Fruit fly (Drosophila melanogaster) whole organism, embryonic: ENCODE measurements around the gene CG13002.

ENCODE experiments used
- CTCF ChIP-seq: fragments of 200-800 bp; sonication (Bioruptor generic); optimal IDR thresholded peaks from 2 replicates; lab custom pipeline; 2017; ENCODE audit warnings: missing biosample characterization, mild to moderate bottlenecking, missing genetic modification characterization, moderate library complexity
- sens-2 ChIP-seq: fragments of 200-800 bp; sonication (Bioruptor generic); IDR thresholded peaks from 2 replicates; pipeline ENCODE4 v1.3.6; 2022; ENCODE audit warnings: missing biosample characterization, missing genetic modification characterization

DNA sequence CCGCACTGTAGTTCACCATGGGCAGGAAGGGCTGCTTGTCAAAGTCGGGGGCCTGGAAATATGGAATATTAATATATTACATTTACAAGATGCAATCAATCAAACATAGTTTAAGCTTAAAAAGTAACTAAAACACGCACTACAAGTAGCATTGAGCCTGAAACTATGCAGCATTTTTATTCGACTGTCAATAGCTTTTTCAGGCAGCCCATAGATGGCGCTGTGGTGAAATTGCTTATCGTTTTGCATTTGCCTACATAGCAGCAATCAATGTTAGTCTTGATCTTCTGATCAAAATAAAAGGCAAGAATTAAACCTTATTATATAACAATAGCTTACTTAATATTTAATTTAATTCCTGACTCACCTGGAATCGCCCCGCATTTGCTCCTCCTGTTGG lies 43.0 kb upstream of the CG13002 start:
- TF ChIP-seq sens-2 (no peak), CTCF (GFP tag; lab: Kevin White, UChicago) (peak; percentile 91)
